Fruit fly (Drosophila melanogaster): Measurements from ENCODE around the gene CG7841.

Gene CG7841

DNA sequence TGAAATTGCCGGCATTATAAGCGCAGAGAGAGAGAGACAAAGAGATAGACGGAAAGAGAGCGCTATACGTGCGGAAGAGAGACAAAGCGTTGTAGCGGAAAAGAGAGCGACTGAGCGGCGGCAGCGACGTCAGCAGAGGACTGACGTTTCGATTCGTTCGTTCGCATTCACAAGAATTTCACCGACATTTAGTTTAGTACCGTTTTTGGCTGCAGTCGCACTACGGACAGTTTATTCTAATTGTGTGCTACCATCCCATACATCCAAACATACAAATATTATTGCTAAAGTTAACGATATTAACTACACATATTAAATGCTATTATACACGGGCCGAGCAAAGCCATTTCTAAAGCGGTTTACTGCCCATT is 27.2 kb upstream of the CG7841 start, which contains the start of gene CrebA:
CrebA (plus strand) TSS at position 168 of the 371 bp plus-strand sequence.
- TF ChIP-seq CTCF (optimal IDR thresholded peaks at IDR 0.05), result no peak
- TF ChIP-seq CG8478 (optimal IDR thresholded peaks at IDR 0.05), result no peak

DNA sequence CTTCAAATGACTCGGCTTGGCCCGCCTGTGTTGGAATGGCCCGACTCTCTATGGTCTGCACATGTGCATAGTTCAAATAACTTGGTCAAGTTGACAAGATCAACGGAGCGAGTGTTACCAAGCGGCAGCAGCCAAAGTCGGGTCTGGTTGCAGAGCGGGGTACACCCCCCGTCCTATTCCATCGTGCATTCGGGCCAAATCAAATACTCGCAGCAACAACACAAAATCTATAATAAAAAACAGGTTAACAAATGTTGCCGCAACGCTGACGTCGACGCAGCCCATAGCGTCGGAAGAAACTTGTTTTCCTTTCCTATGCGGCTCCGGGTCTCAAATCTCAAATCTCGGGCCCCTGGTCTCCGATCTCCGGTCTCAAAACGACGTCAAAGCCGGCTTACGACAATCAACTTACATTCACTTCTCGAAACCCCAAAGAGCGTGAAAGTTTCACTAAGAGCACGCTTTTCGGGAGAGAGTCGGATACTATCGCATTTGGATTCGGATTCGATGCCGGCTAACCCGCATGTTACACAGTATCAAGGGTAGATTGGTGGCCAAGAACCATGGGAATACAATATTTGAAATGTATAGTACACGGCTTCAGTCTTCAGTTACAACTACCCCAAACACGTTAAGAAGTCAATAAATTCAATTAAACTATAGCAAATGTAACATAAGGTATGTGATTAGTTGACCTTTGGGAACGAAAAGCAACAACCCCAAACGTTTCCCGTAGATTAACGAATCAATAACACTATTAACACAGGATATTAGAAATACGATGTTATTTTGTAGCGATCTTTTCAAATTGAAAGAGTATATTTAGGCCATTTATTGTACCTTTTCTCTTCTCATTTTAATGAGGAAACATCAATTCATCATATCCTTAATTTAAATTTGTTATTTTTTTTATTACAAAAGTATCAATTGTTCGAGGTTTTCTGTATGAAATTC is 26.5 kb upstream of the CG7841 start:
- TF ChIP-seq CTCF (optimal IDR thresholded peaks at IDR 0.05) (no peak), CG8478 (optimal IDR thresholded peaks at IDR 0.05) (no peak)

DNA sequence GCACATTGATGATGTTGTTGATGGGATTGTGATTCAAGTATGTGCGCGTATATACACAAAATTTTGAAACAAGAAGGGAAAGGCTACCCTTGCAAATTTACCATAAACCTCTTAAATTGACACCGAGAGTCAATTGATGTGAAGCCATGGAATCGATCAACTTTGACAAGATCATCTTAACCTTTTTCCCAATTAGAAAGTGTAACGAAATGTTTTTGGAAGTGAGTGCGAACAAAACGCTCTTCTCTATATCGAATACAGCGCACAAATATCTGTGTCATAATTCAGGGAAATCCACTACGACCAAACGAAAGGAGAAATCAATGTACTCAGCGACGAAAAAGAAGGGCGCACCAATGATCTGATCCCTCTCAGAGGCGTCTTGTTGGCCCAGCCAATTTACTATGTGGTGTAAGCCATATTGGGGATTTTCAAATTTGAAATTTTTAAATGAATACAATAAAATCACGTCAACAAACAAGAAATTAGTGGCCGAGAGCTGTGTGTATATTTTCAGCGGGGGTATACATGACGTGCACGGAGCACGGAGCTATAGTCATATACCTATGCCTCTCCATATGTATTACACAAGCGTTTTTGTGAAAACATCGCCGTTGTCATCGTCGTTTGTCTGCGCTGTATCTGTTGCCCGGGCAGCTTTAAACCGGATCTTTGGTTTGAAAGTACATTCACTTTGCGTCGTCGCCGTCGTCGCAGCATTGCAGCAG is 25.5 kb upstream of the CG7841 start:
- TF ChIP-seq CTCF (optimal IDR thresholded peaks at IDR 0.05), result no peak

DNA sequence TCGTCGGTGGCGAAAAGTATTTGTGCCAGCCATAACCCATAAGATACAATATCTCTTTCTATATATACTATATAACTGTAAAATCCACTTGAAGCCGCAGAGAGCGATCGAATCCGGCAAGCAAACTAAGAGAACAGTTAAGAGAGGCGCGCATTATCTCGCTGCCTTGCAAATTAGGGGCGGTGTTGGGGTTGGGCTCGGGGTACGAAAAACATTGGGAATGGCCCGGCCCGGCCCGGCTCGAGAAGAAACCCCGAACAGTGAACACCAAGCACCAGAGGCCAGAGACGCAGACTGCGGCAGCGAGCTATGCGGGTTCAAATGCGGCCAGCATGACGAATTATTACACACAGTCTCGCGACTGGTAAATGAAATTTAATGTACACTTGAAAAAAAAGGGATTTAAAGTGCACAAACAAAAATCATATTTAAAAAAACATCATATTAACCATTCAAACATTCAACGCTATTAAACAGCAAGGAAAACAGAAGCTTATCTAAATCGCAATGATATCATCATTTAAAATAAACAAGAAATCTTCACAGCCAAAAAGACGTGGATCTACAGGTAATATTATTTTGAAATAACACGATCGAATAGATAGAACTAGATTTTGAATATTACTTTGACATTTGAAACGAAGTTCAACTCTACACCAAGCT is 24.4 kb upstream of the CG7841 start:
- TF ChIP-seq CTCF (optimal IDR thresholded peaks at IDR 0.05) (no peak), CG8478 (optimal IDR thresholded peaks at IDR 0.05) (no peak)

DNA sequence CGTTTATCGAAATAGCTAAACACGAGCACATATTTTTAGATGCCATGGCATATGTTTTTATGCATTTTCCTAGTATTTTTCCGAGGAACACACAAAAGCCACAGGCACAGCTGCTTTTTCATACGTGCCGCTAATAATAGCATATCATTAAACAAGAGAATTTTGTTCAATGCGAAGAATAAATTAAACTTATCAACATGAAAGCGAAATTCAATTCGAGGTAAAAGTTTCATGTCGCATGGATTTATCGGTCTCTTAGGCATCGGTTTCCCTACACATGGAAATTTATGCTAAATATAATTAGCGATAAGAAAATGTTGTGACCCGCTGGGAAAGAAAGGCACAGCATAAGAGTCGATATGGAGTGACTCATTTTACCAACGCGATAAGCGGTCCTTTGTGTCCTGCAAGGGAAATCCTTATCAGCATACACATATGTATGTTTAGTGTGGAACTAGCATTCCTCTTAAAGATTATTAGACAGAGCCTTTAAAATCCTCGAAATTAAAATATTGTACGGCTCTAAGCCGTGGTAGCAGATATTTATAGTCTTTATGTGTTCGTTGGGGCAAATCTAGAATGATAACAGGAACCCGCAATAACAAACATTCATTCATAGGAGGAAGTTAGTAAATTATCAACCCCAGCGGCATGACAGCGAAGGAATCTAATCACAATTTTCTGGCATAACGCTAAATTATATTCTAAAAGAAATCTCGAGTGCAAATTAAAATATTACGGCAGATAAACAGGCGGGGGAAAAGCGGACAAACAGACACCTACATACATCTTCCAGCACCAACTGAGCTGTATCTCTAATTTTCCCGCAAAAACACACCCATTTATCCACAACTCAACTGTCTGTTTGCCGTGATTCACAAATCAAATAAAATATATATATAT is 23.6 kb upstream of the CG7841 start, which contains the start of gene CG43248:
CG43248 (minus strand) TSS at position 51 of the 903 bp plus-strand sequence.
- no peak for TF ChIP-seq CG8478 (optimal IDR thresholded peaks at IDR 0.05)
- TF ChIP-seq CTCF (optimal IDR thresholded peaks at IDR 0.05), result no peak

DNA sequence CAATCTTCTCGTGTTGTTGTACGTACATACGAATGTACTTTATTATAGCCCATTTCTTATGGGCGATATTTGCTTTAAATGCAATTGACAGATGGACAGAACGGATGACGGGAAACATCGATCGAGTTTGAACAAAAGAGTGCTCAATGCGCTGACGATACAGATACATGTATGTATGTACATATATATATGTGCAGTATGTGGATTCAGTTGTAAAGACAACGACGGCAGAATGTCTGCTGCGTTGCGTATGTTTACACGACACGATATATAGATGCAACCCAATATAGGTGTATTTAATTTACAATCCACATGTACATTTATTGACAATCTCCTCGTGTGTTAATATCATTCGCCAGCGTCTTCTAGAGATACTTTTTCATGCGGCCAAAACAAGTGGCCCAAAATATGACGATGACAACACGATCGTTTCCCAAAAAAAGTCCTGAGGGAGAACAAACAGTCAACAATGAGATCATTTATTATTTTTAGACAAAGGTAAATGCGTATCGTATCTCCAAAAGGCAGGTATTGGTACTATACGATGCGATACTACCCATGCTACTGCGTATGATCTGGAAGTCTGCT is 22.7 kb upstream of the CG7841 start:
- no peak for TF ChIP-seq CG8478 (optimal IDR thresholded peaks at IDR 0.05)
- no peak for TF ChIP-seq CTCF (optimal IDR thresholded peaks at IDR 0.05)

DNA sequence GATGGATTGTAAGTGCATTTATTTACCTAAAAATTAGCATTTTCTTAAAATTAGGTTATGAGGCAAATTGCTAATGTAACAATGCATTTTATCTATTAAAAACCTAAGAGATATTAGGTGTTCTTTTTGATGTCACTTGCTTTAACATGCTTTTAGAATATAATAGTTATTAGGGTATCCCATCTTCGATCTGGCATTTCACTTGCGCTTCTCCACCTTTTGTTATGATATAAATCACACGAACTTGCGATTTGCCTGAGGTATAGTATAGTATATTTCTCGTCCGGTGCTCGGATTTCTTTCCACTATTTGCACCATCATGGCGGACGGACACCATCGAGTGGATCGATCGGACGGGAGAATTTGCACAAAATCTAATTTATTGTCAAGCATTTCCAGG is 22.0 kb upstream of the CG7841 start:
- no peak for TF ChIP-seq CTCF (optimal IDR thresholded peaks at IDR 0.05)
- no peak for TF ChIP-seq CG8478 (optimal IDR thresholded peaks at IDR 0.05)

DNA sequence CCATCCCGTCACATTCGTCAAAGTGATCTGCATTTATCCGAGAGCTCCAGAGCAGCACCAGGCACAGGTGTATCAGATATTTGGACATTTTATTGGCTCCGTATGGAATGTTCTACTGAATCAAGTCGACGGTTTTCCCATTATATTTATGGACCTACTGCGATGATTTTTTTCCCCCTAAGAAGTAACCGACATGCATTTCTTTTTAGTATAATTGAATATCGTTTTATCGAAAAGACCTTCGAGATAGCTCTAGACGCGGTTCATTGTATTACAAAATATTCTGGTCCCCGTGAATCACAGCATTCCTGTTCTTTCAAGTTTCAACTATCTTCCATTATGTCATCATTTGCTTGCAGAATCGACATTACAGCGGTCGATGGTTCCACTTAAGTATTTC is 21.1 kb upstream of the CG7841 start, which contains the start of gene obst-H:
obst-H (minus strand) TSS at position 101 of the 400 bp plus-strand sequence.
- TF ChIP-seq CTCF (optimal IDR thresholded peaks at IDR 0.05) (no peak), CG8478 (optimal IDR thresholded peaks at IDR 0.05) (no peak)

DNA sequence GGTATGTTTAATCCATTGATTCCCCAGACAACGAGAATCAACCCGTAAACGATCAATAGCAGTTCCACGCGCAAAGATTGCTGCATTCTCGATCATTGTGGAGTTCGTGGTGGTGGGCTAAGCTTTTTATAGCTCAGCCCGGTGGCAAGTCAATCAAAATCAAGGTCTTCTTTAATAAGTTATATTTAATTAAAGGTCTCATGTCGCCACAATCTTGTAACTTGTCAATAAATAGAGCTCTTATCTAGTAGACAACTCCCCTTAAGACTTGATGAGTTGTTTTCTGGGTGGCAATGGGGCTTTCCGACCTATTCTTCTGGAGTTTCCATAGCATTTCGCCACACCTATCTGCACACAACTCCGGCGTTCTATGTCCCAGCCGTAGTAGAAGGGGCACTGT is 20.0 kb upstream of the CG7841 start, which contains the start of gene CG42728:
CG42728 (minus strand) TSS at position 101 of the 400 bp plus-strand sequence.
- TF ChIP-seq CG8478 (optimal IDR thresholded peaks at IDR 0.05) (no peak), CTCF (optimal IDR thresholded peaks at IDR 0.05) (no peak)

DNA sequence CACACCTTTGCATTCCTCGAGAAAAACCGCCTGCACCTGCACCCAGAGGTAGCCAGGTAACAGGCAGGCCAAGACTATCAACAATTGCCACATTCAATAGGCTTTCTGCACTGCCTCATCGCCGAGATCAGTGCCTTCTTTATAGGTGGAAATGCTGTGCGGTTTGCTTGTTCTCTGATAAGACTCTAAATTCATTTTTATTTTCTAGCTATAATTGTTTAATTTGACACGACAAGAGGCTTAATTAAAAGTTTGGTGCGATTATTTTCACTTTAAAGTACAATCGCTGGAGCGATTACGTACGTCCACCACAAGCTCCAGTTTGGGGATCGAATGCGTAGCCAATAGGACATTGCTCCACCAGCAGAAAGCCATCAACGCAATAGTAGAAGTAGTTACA is 19.4 kb upstream of the CG7841 start, which contains the start of gene CG42729:
CG42729 (minus strand) TSS at position 101 of the 400 bp plus-strand sequence.
- TF ChIP-seq CG8478 (optimal IDR thresholded peaks at IDR 0.05) (no peak), CTCF (optimal IDR thresholded peaks at IDR 0.05) (no peak)

DNA sequence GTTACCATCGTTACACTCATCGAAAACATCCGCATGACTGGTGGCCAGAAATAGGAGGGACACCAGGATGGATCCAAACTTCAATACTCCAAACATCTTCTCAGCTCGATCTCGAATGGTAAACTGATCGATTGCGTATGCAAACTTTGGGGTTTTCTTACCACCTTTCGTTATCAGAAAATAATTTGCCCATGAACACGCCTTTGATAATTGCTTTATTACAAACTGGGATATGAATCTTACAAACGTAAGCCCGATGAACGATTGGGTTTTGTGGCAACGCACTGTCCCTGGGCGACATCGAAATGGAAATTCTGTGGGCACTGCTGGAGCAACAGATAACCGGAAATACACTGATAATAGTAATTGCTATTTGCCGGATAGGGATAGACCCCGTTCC is 18.7 kb upstream of the CG7841 start, which contains the start of gene CG33985:
CG33985 (minus strand) TSS at position 101 of the 400 bp plus-strand sequence.
- TF ChIP-seq CTCF (optimal IDR thresholded peaks at IDR 0.05) (no peak), CG8478 (optimal IDR thresholded peaks at IDR 0.05) (no peak)

DNA sequence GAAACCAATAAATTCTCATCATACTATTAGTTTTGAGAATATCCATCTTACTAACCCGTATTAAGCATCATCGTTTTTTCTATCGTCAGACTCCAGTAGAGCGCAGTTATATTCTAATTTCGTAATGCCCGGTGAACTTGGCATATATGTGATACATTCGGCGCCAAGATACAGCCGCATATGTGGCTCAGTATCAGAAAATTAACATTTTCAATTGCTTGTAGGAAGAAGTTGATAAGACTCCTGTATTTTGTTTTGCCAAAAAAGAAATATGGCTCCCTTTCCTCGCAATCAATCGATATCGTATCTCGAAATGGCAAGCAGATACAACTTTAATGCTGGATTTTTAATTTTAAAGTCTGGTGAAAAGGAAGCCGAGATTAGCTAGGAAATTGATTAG is 17.1 kb upstream of the CG7841 start, which contains the start of gene CG33986:
CG33986 (minus strand) TSS at position 101 of the 400 bp plus-strand sequence.
- TF ChIP-seq CG8478 (optimal IDR thresholded peaks at IDR 0.05) (no peak), CTCF (optimal IDR thresholded peaks at IDR 0.05) (no peak)

DNA sequence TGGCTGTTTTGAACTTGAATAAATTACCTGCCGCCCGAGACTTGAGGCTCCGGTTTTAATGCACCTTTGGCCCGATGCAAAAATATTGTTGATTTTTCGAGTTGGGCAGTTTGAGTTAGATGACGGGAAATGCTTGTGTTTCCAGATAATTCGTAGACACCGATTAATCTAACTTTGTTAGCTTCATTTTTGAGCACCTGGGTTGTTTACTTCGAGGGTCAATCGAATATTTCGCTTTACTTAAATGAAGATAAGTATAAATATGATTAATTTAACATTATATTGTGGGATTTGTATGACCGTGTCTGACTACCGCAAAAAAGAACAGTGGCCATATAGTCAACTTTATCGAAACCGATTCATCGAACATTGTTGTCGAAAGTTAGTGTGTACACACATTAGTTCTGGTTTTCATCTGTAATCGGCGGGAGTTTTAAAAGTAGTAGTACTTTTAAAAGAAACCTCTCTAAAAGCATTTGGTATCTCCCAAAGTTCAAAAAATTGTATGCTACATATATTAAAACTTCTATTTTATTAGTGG is 15.8 kb upstream of the CG7841 start, which contains the start of gene CG7945:
CG7945 (minus strand) TSS at position 332 of the 541 bp plus-strand sequence.
- no peak for TF ChIP-seq CTCF (optimal IDR thresholded peaks at IDR 0.05)
- no peak for TF ChIP-seq CG8478 (optimal IDR thresholded peaks at IDR 0.05)

Data from S2 (cell line).